Worm (Caenorhabditis elegans): ENCODE results near the gene T22F3.7.

ce11 chrV:3582086-3582485 lies 18.4 kb downstream of the T22F3.7 start:
- TF ChIP-seq unc-86 (tag; optimal IDR thresholded peaks at IDR 0.05) (no peak), hpl-2 (GFP tag; optimal IDR thresholded peaks at IDR 0.05) (no peak), fkh-10 (GFP tag; optimal IDR thresholded peaks at IDR 0.05) (no peak), egl-27 (tag; optimal IDR thresholded peaks at IDR 0.05) (no peak), ztf-11 (tag; optimal IDR thresholded peaks at IDR 0.05) (no peak), C16A3.4 (tag; optimal IDR thresholded peaks at IDR 0.05) (no peak), nhr-19 (GFP tag; conservative IDR thresholded peaks at IDR 0.05) (no peak), hlh-17 (GFP tag; optimal IDR thresholded peaks at IDR 0.05; ENCODE audit: borderline replicate concordance) (no peak)

Measured in whole organism, L1 larva.